Worm (Caenorhabditis elegans) whole organism, late embryonic: Measurements from ENCODE around the gene dhhc-10.

ENCODE experiments used
- C38D4.7 ChIP-seq: fragments of 200-800 bp; sonication (Bioruptor generic); optimal IDR thresholded peaks from 2 replicates; lab custom pipeline; 2018; ENCODE audit warnings: mild to moderate bottlenecking, missing genetic modification characterization, moderate library complexity, missing compliant biosample characterization
- F13H6.1 ChIP-seq: sonication (generic microtip); optimal IDR thresholded peaks from 2 replicates; lab custom pipeline; 2016; ENCODE audit warnings: missing genetic modification characterization, missing compliant biosample characterization
- K02D7.2 ChIP-seq: sonication (generic microtip); optimal IDR thresholded peaks from 2 replicates; lab custom pipeline; 2017; ENCODE audit warnings: mild to moderate bottlenecking, missing genetic modification characterization, missing compliant biosample characterization
- ahr-1 ChIP-seq: sonication (generic microtip); optimal IDR thresholded peaks from 2 replicates; lab custom pipeline; 2016; ENCODE audit warnings: missing genetic modification characterization, missing compliant biosample characterization
- ceh-18 ChIP-seq: sonication (generic microtip); optimal IDR thresholded peaks from 2 replicates; lab custom pipeline; 2016; ENCODE audit warnings: missing genetic modification characterization, missing compliant biosample characterization
- ceh-19 ChIP-seq: fragments of 200-800 bp; sonication (Bioruptor generic); optimal IDR thresholded peaks from 2 replicates; lab custom pipeline; 2018; ENCODE audit warnings: mild to moderate bottlenecking, missing genetic modification characterization, missing compliant biosample characterization
- ceh-24 ChIP-seq: sonication (generic microtip); optimal IDR thresholded peaks from 2 replicates; lab custom pipeline; 2016; ENCODE audit warnings: mild to moderate bottlenecking, missing genetic modification characterization, missing compliant biosample characterization
- ceh-30 ChIP-seq: fragments of 150-350 bp; optimal IDR thresholded peaks from 2 replicates; lab custom pipeline; 2014; ENCODE audit warnings: missing biosample characterization, missing genetic modification characterization
- ceh-31 ChIP-seq: sonication (generic microtip); optimal IDR thresholded peaks from 2 replicates; lab custom pipeline; 2016; ENCODE audit warnings: missing genetic modification characterization, missing compliant biosample characterization
- ceh-34 ChIP-seq: sonication (generic microtip); optimal IDR thresholded peaks from 2 replicates; lab custom pipeline; 2016; ENCODE audit warnings: mild to moderate bottlenecking, missing genetic modification characterization, missing compliant biosample characterization
- ceh-45 ChIP-seq: fragments of 200-800 bp; sonication (Bioruptor generic); IDR thresholded peaks from 2 replicates; pipeline ENCODE4 v1.3.6; 2022; ENCODE audit warnings: missing genetic modification reagents, missing genetic modification characterization, missing compliant biosample characterization
- ceh-48 ChIP-seq: sonication (generic microtip); optimal IDR thresholded peaks from 2 replicates; lab custom pipeline; 2016; ENCODE audit warnings: missing genetic modification characterization, inconsistent platforms, missing compliant biosample characterization
- che-1 ChIP-seq: sonication (generic microtip); optimal IDR thresholded peaks from 2 replicates; lab custom pipeline; 2016; ENCODE audit warnings: mild to moderate bottlenecking, missing genetic modification characterization, missing compliant biosample characterization
- dmd-4 ChIP-seq: sonication (generic microtip); optimal IDR thresholded peaks from 2 replicates; lab custom pipeline; 2016; ENCODE audit warnings: borderline replicate concordance, missing genetic modification characterization, missing compliant biosample characterization
- dve-1 ChIP-seq: sonication (generic microtip); optimal IDR thresholded peaks from 2 replicates; lab custom pipeline; 2017; ENCODE audit warnings: antibody characterized with exemption, mild to moderate bottlenecking, missing genetic modification characterization, missing compliant biosample characterization
- elt-2 ChIP-seq: sonication (generic microtip); optimal IDR thresholded peaks from 2 replicates; lab custom pipeline; 2016; ENCODE audit warnings: missing genetic modification reagents, missing genetic modification characterization, missing compliant biosample characterization
- elt-4 ChIP-seq: sonication (generic microtip); optimal IDR thresholded peaks from 2 replicates; lab custom pipeline; 2016; ENCODE audit warnings: missing genetic modification characterization, missing compliant biosample characterization
- eyg-1 ChIP-seq: sonication (generic microtip); optimal IDR thresholded peaks from 2 replicates; lab custom pipeline; 2016; ENCODE audit warnings: missing genotype, missing genetic modification characterization, missing compliant biosample characterization
- fax-1 ChIP-seq: sonication (generic microtip); optimal IDR thresholded peaks from 2 replicates; lab custom pipeline; 2016; ENCODE audit warnings: missing genotype, missing genetic modification characterization, missing compliant biosample characterization
- fkh-6 ChIP-seq: sonication (generic microtip); optimal IDR thresholded peaks from 2 replicates; lab custom pipeline; 2016; ENCODE audit warnings: missing genetic modification characterization, missing compliant biosample characterization
- hlh-13 ChIP-seq: fragments of 200-800 bp; sonication (Bioruptor generic); optimal IDR thresholded peaks from 2 replicates; lab custom pipeline; 2018; ENCODE audit warnings: mild to moderate bottlenecking, missing genetic modification characterization, missing compliant biosample characterization
- hlh-15 ChIP-seq: sonication (generic microtip); optimal IDR thresholded peaks from 2 replicates; lab custom pipeline; 2016; ENCODE audit warnings: missing genetic modification characterization, missing compliant biosample characterization
- hlh-8 ChIP-seq: sonication (generic microtip); optimal IDR thresholded peaks from 2 replicates; lab custom pipeline; 2016; ENCODE audit warnings: missing genotype, missing genetic modification characterization, missing compliant biosample characterization
- lim-6 ChIP-seq: sonication (generic microtip); optimal IDR thresholded peaks from 2 replicates; lab custom pipeline; 2016; ENCODE audit warnings: missing genetic modification characterization, missing compliant biosample characterization
- lin-11 ChIP-seq: fragments of 200-800 bp; sonication (Bioruptor generic); optimal IDR thresholded peaks from 2 replicates; lab custom pipeline; 2018; ENCODE audit warnings: mild to moderate bottlenecking, missing genetic modification characterization, missing compliant biosample characterization
- npax-4 ChIP-seq: sonication (generic microtip); optimal IDR thresholded peaks from 2 replicates; lab custom pipeline; 2016; ENCODE audit warnings: missing genetic modification characterization, missing compliant biosample characterization
- pag-3 ChIP-seq: sonication (generic microtip); optimal IDR thresholded peaks from 2 replicates; lab custom pipeline; 2016; ENCODE audit warnings: missing compliant biosample characterization, missing genetic modification characterization, borderline replicate concordance
- pat-9 ChIP-seq: fragments of 200-800 bp; sonication (Bioruptor generic); optimal IDR thresholded peaks from 2 replicates; lab custom pipeline; 2018; ENCODE audit warnings: mild to moderate bottlenecking, missing genetic modification characterization, moderate library complexity, missing compliant biosample characterization
- pha-4 ChIP-seq: fragments of 150-350 bp; optimal IDR thresholded peaks from 2 replicates; lab custom pipeline; 2018; ENCODE audit warnings: missing biosample characterization, missing genetic modification reagents, missing genetic modification characterization
- pqm-1 ChIP-seq: sonication (generic microtip); optimal IDR thresholded peaks from 2 replicates; lab custom pipeline; 2016; ENCODE audit warnings: missing genetic modification characterization, missing compliant biosample characterization
- pros-1 ChIP-seq: fragments of 150-350 bp; optimal IDR thresholded peaks from 2 replicates; lab custom pipeline; 2014; ENCODE audit warnings: missing biosample characterization, missing genetic modification reagents, missing genetic modification characterization
- ref-2 ChIP-seq: sonication (generic microtip); optimal IDR thresholded peaks from 2 replicates; lab custom pipeline; 2016; ENCODE audit warnings: missing genetic modification characterization, missing compliant biosample characterization
- sox-2 ChIP-seq: fragments of 200-800 bp; sonication (Bioruptor generic); IDR thresholded peaks from 2 replicates; pipeline ENCODE4 v1.3.6; 2022; ENCODE audit warnings: missing genetic modification reagents, missing genetic modification characterization, missing compliant biosample characterization
- sox-4 ChIP-seq: sonication (generic microtip); optimal IDR thresholded peaks from 2 replicates; lab custom pipeline; 2017; ENCODE audit warnings: mild to moderate bottlenecking, missing genetic modification characterization, inconsistent platforms, missing compliant biosample characterization
- tbx-2 ChIP-seq: sonication (generic microtip); optimal IDR thresholded peaks from 2 replicates; lab custom pipeline; 2016; ENCODE audit warnings: missing genetic modification characterization, missing compliant biosample characterization
- ttx-3 ChIP-seq: sonication (generic microtip); optimal IDR thresholded peaks from 2 replicates; lab custom pipeline; 2016; ENCODE audit warnings: missing genetic modification reagents, missing genetic modification characterization, missing compliant biosample characterization
- unc-3 ChIP-seq, 2 experiments: fragments of 200-800 bp in 1 of 2; sonication (Bioruptor generic) in 1 of 2; sonication (generic microtip) in 1 of 2; conservative IDR thresholded peaks in 1 of 2; optimal IDR thresholded peaks in 1 of 2; 2 replicates each; pipeline versions ENCODE4 v1.3.6 to Lab custom; 2016 to 2022; ENCODE audit warnings: missing compliant biosample characterization in 2 of 2, missing genetic modification characterization in 2 of 2, missing genetic modification reagents in 1 of 2
- unc-55 ChIP-seq: sonication (generic microtip); optimal IDR thresholded peaks from 2 replicates; lab custom pipeline; 2017; ENCODE audit warnings: missing biosample characterization, missing genetic modification reagents, missing genetic modification characterization
- unc-86 ChIP-seq: sonication (generic microtip); optimal IDR thresholded peaks from 2 replicates; lab custom pipeline; 2016; ENCODE audit warnings: missing genetic modification characterization, missing compliant biosample characterization
- zip-5 ChIP-seq: sonication (generic microtip); optimal IDR thresholded peaks from 2 replicates; lab custom pipeline; 2016; ENCODE audit warnings: missing genetic modification characterization, missing compliant biosample characterization
- ztf-16 ChIP-seq: sonication (generic microtip); optimal IDR thresholded peaks from 2 replicates; lab custom pipeline; 2017; ENCODE audit warnings: missing genetic modification characterization, missing compliant biosample characterization

The dhhc-10 gene

ce11 chrX:4676702-4677101, 30.3 kb upstream of the dhhc-10 start:
- TF ChIP-seq K02D7.2 (tag; lab: Kevin White, UChicago) (no peak), sox-4 (tag; lab: Kevin White, UChicago) (no peak), tbx-2 (tag; lab: Kevin White, UChicago) (no peak), ttx-3 (no peak), ceh-34 (tag; lab: Kevin White, UChicago) (no peak), F13H6.1 (tag; lab: Kevin White, UChicago) (no peak), lin-11 (tag; lab: Kevin White, UChicago) (no peak), ceh-24 (no peak), hlh-13 (GFP tag; lab: Kevin White, UChicago) (no peak), ceh-18 (tag; lab: Kevin White, UChicago) (no peak), ceh-48 (tag; lab: Kevin White, UChicago) (no peak), ceh-19 (GFP tag; lab: Kevin White, UChicago) (no peak), che-1 (no peak), pros-1 (no peak), zip-5 (tag; lab: Kevin White, UChicago) (no peak), hlh-15 (tag; lab: Kevin White, UChicago) (no peak), lim-6 (tag; lab: Kevin White, UChicago) (no peak), ceh-45 (GFP tag; lab: Robert Waterston, UW) (no peak), dmd-4 (tag; lab: Kevin White, UChicago) (no peak), fkh-6 (tag; lab: Kevin White, UChicago) (no peak)

ce11 chrX:4678029-4678428, 28.9 kb upstream of the dhhc-10 start, which contains the start of gene flp-11:
TSS of gene flp-11 (minus strand) at chrX:4678129.
- TF ChIP-seq eyg-1 = no peak
- TF ChIP-seq unc-3 (GFP tag; conservative IDR thresholded peaks at IDR 0.05; lab: Robert Waterston, UW) = no peak
- no peak for TF ChIP-seq unc-3 (tag; optimal IDR thresholded peaks at IDR 0.05; lab: Kevin White, UChicago)
- TF ChIP-seq dve-1 (tag; lab: Kevin White, UChicago) = no peak
- TF ChIP-seq ceh-31 (tag; lab: Kevin White, UChicago) = no peak
- no peak for TF ChIP-seq elt-4 (tag; lab: Kevin White, UChicago)
- TF ChIP-seq tbx-2 (tag; lab: Kevin White, UChicago) = no peak
- no peak for TF ChIP-seq unc-55
- no peak for TF ChIP-seq sox-2 (GFP tag; lab: Robert Waterston, UW)
- no peak for TF ChIP-seq lin-11 (tag; lab: Kevin White, UChicago)
- TF ChIP-seq fax-1 (tag; lab: Kevin White, UChicago) = no peak
- TF ChIP-seq pat-9 (tag; lab: Kevin White, UChicago) = no peak

- TF ChIP-seq ceh-24 (no peak), ref-2 (no peak), ceh-31 (tag; lab: Kevin White, UChicago) (no peak), ztf-16 (no peak), elt-2 (tag; lab: Kevin White, UChicago) (no peak), lim-6 (tag; lab: Kevin White, UChicago) (no peak), pqm-1 (no peak), pha-4 (tag; lab: Kevin White, UChicago) (no peak)
These were observed 24.4 kb upstream of the dhhc-10 start, which contains the start of gene K02G10.15 for ce11 chrX:4682616-4683015. TSS of gene K02G10.15 (minus strand) at chrX:4682716.

ce11 chrX:4685579-4685978, 21.4 kb upstream of the dhhc-10 start:
- no peak for TF ChIP-seq hlh-8 (tag; lab: Kevin White, UChicago)
- TF ChIP-seq sox-2 (GFP tag; lab: Robert Waterston, UW) = no peak
- no peak for TF ChIP-seq ceh-48 (tag; lab: Kevin White, UChicago)
- no peak for TF ChIP-seq pag-3 (tag; lab: Kevin White, UChicago)
- no peak for TF ChIP-seq ahr-1 (tag; lab: Kevin White, UChicago)
- TF ChIP-seq eyg-1 = no peak
- TF ChIP-seq unc-86 (tag; lab: Kevin White, UChicago) = no peak
- no peak for TF ChIP-seq lin-11 (tag; lab: Kevin White, UChicago)
- no peak for TF ChIP-seq ceh-45 (GFP tag; lab: Robert Waterston, UW)
- no peak for TF ChIP-seq ceh-19 (GFP tag; lab: Kevin White, UChicago)
- TF ChIP-seq che-1 = no peak
- TF ChIP-seq fax-1 (tag; lab: Kevin White, UChicago) = no peak
- no peak for TF ChIP-seq pat-9 (tag; lab: Kevin White, UChicago)
- no peak for TF ChIP-seq sox-4 (tag; lab: Kevin White, UChicago)
- TF ChIP-seq pha-4 (tag; lab: Kevin White, UChicago) = no peak
- TF ChIP-seq npax-4 (tag; lab: Kevin White, UChicago) = no peak
- no peak for TF ChIP-seq F13H6.1 (tag; lab: Kevin White, UChicago)
- TF ChIP-seq ceh-30 = no peak
- TF ChIP-seq C38D4.7 (GFP tag; lab: Kevin White, UChicago) = no peak
